Worm (Caenorhabditis elegans) whole organism, mixed stage, embryonic: Measurements from ENCODE around the gene hst-3.2.

Source experiments
- bed-3 ChIP-seq: fragments of 200-800 bp; sonication (Bioruptor generic); optimal IDR thresholded peaks from 3 replicates; lab custom pipeline; 2018; ENCODE audit warnings: mild to moderate bottlenecking, missing genetic modification characterization, moderate library complexity, missing compliant biosample characterization
- blmp-1 ChIP-seq: fragments of 150-350 bp; optimal IDR thresholded peaks from 2 replicates; lab custom pipeline; 2014; ENCODE audit warnings: missing biosample characterization, missing genetic modification characterization
- ces-1 ChIP-seq: fragments of 150-350 bp; optimal IDR thresholded peaks from 2 replicates; lab custom pipeline; 2014; ENCODE audit warnings: missing biosample characterization, missing genetic modification reagents, missing genetic modification characterization
- lin-32 ChIP-seq: fragments of 200-800 bp; sonication (Bioruptor generic); optimal IDR thresholded peaks from 2 replicates; lab custom pipeline; 2018; ENCODE audit warnings: mild to moderate bottlenecking, missing genetic modification characterization, missing compliant biosample characterization
- lsy-2 ChIP-seq: fragments of 150-350 bp; optimal IDR thresholded peaks from 2 replicates; lab custom pipeline; 2014; ENCODE audit warnings: missing biosample characterization, missing genetic modification characterization
- mep-1 ChIP-seq: fragments of 150-350 bp; optimal IDR thresholded peaks from 2 replicates; lab custom pipeline; 2017; ENCODE audit warnings: missing biosample characterization, missing genetic modification reagents, missing genetic modification characterization, inconsistent platforms
- nhr-237 ChIP-seq: fragments of 150-350 bp; optimal IDR thresholded peaks from 2 replicates; lab custom pipeline; 2014; ENCODE audit warnings: missing biosample characterization, missing genetic modification characterization
- nhr-76 ChIP-seq: sonication (generic microtip); optimal IDR thresholded peaks from 2 replicates; lab custom pipeline; 2017; ENCODE audit warnings: missing biosample characterization, missing genetic modification characterization
- snpc-4 ChIP-seq: fragments of 150-350 bp; optimal IDR thresholded peaks from 2 replicates; lab custom pipeline; 2014; ENCODE audit warnings: missing biosample characterization, missing genetic modification characterization
- sptf-1 ChIP-seq: sonication (generic microtip); optimal IDR thresholded peaks from 2 replicates; lab custom pipeline; 2017; ENCODE audit warnings: mild to moderate bottlenecking, missing genetic modification characterization, moderate library complexity, missing compliant biosample characterization
- tbx-8 ChIP-seq: fragments of 200-800 bp; sonication (Bioruptor generic); optimal IDR thresholded peaks from 2 replicates; lab custom pipeline; 2018; ENCODE audit warnings: mild to moderate bottlenecking, missing genetic modification characterization, moderate library complexity, missing compliant biosample characterization
- unc-39 ChIP-seq: fragments of 150-350 bp; optimal IDR thresholded peaks from 2 replicates; lab custom pipeline; 2014; ENCODE audit warnings: missing biosample characterization, missing genetic modification characterization
- unc-62 ChIP-seq: fragments of 150-350 bp; optimal IDR thresholded peaks from 2 replicates; lab custom pipeline; 2014; ENCODE audit warnings: missing biosample characterization, missing genetic modification reagents, missing genetic modification characterization
- zip-8 ChIP-seq: fragments of 150-350 bp; optimal IDR thresholded peaks from 2 replicates; lab custom pipeline; 2014; ENCODE audit warnings: missing biosample characterization, missing genetic modification characterization

DNA sequence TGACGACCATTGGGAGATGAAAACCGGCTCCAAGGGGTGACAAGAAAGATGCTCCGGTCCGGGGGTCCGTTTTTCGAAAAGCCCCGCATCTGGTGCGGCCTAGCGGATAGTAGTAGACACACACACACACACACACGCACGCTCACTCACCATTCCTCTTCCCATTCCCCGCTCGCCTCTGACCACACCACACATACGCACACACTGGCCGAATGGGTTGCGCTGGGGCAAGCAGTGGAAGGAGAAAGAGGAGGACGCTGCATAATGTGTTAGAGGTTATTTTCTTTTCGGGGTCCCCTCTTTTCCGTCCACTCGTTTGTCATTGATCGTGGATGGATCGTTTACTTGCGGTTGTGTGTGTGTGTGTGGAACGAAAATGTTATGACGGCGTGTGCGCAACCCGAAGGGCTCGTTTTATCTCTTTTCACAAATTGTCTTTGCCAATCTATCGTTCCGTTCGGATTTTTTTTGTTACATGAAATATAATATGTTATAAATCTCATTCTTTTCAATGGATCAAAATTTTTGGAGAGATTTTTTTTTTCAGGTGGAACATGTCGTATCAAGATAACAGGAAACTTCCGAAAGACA is 38.4 kb downstream of the hst-3.2 start, which contains the start of gene vang-1:
- TF ChIP-seq bed-3 (GFP tag; lab: Kevin White, UChicago), result no peak
- TF ChIP-seq lsy-2 (tag; lab: Kevin White, UChicago), result no peak
- no peak for TF ChIP-seq nhr-237 (tag; lab: Kevin White, UChicago)
- TF ChIP-seq tbx-8 (GFP tag; lab: Kevin White, UChicago), result no peak
- TF ChIP-seq zip-8, result no peak
- TF ChIP-seq sptf-1, result peak; percentile 80
- peak; percentile 59 for TF ChIP-seq lin-32 (GFP tag; lab: Kevin White, UChicago)
- TF ChIP-seq ces-1, result peak; percentile 16
- peak; percentile 22 for TF ChIP-seq unc-62 (GFP tag; lab: Kevin White, UChicago)
- TF ChIP-seq snpc-4 (tag; lab: Kevin White, UChicago), result no peak
- peak; percentile 38 for TF ChIP-seq mep-1 (tag; lab: Kevin White, UChicago)
- TF ChIP-seq nhr-76 (tag; lab: Kevin White, UChicago), result no peak
- TF ChIP-seq blmp-1 (tag; lab: Kevin White, UChicago), result no peak
- TF ChIP-seq unc-39, result no peak
